Worm (Caenorhabditis elegans): ENCODE data around the gene daf-2.
A peak's percentile ranks its signal among the peaks of the same experiment; 100 is the strongest.

Gene daf-2

DNA sequence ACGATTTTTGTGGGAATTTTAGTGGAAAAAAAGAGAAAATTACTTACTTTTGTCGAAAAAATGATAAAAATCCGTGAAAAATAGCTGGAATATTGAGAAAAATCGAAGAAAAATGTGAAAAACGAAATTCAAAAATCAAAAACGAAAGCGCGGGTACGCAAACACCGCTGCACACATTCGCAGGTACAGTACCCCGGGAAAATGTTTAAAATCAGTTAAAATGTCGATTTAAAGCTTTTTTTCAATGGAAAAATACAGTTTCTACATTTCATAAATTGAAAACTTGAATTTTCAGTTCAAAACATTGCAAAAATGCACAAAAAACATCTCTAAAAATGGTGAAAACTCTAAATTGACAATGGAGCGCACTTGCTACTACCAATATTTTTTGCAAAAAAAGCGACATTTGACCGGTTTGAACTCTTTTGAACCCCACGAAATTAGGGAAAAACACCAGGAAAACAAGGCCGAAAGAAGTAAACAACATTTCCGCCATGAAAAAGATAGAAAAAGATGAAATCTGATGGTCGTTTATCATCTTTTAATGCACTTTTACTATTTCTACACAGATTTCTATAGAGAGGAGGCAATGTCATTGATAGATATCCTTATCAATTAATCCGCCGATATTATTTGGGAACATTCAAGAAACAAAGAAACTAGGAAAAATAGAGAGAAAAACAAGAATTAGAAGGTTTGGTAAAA, at the start of gene daf-2:
TSS of gene daf-2 (minus strand) at position 112 of the 705 bp plus-strand sequence.
- TF ChIP-seq nhr-21 (tag; optimal IDR thresholded peaks at IDR 0.05) (peak; percentile 23), nhr-11 (tag; optimal IDR thresholded peaks at IDR 0.05) (no peak), zag-1 (tag; optimal IDR thresholded peaks at IDR 0.05) (no peak)

- TF ChIP-seq skn-1 (tag; optimal IDR thresholded peaks at IDR 0.05) (no peak), peb-1 (tag; optimal IDR thresholded peaks at IDR 0.05) (no peak), ztf-1 (GFP tag; conservative IDR thresholded peaks at IDR 0.05) (no peak), mab-5 (tag; optimal IDR thresholded peaks at IDR 0.05) (no peak)
Measured at ce11 chrIII:3086471-3086870, 45.8 kb upstream of the daf-2 start, which contains the start of gene sft-1. TSS of gene sft-1 (plus strand) at chrIII:3086671.

DNA sequence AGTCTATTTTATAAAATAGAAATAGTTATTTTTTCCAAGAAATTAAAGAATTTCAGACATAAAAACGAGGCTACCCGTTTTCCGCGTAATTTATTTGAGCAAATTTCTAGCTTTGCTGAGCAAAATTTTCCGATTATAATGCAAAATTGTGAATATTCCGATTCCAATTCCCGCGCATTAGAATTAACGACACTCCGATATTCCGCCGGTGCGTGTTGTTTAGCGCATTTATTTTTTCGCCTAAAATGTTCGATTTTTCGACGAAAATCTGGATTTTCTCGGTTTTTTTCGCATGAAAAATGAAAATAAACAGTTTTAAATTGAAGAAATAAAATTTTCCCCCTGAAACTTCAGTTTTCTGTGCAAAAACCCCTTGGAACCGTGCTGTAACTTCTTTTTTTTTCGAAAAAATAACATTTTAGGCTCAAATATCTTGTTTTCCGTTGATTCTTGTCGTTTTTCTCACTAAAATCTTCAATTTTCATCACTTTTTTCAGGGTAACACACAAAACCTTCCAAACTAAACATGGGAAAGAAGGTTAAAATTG, 29.5 kb upstream of the daf-2 start, which contains the start of gene H06I04.3:
TSS of gene H06I04.3 (plus strand) at position 498 of the 548 bp plus-strand sequence.
- no peak for TF ChIP-seq ZK546.5 (tag; optimal IDR thresholded peaks at IDR 0.05)
- TF ChIP-seq nhr-77 (tag; optimal IDR thresholded peaks at IDR 0.05): no peak
- TF ChIP-seq ama-1 (optimal IDR thresholded peaks at IDR 0.05): no peak
- TF ChIP-seq ceh-16 (tag; optimal IDR thresholded peaks at IDR 0.05): no peak
- no peak for TF ChIP-seq nhr-25 (tag; optimal IDR thresholded peaks at IDR 0.05)
- peak; percentile 81 for TF ChIP-seq gmeb-1 (tag; optimal IDR thresholded peaks at IDR 0.05)
- TF ChIP-seq ztf-1 (GFP tag; conservative IDR thresholded peaks at IDR 0.05): no peak
- TF ChIP-seq dmd-4 (tag; optimal IDR thresholded peaks at IDR 0.05): no peak
- TF ChIP-seq nhr-21 (tag; optimal IDR thresholded peaks at IDR 0.05): no peak
- TF ChIP-seq mbf-1 (tag; optimal IDR thresholded peaks at IDR 0.05): no peak
- TF ChIP-seq nhr-11 (tag; optimal IDR thresholded peaks at IDR 0.05): no peak
- no peak for TF ChIP-seq elt-3 (tag; optimal IDR thresholded peaks at IDR 0.05)
- no peak for TF ChIP-seq crh-2 (tag; optimal IDR thresholded peaks at IDR 0.05)
- no peak for TF ChIP-seq ztf-11 (tag; optimal IDR thresholded peaks at IDR 0.05)
- no peak for TF ChIP-seq ztf-4 (tag; optimal IDR thresholded peaks at IDR 0.05)
- TF ChIP-seq lsy-2 (tag; optimal IDR thresholded peaks at IDR 0.05): peak in 1 of 2 experiments; percentile 61
- no peak for TF ChIP-seq nhr-23 (tag; optimal IDR thresholded peaks at IDR 0.05)
- TF ChIP-seq unc-55 (GFP tag; optimal IDR thresholded peaks at IDR 0.05): peak; percentile 68
- TF ChIP-seq skn-1 (tag; optimal IDR thresholded peaks at IDR 0.05): no peak
- peak; percentile 20 for TF ChIP-seq nhr-129 (tag; optimal IDR thresholded peaks at IDR 0.05)
- no peak for TF ChIP-seq lin-11 (tag; optimal IDR thresholded peaks at IDR 0.05)
- no peak for TF ChIP-seq alr-1 (tag; optimal IDR thresholded peaks at IDR 0.05)
- TF ChIP-seq nhr-10 (tag; optimal IDR thresholded peaks at IDR 0.05): no peak
- TF ChIP-seq Y55F3AM.14 (GFP tag; optimal IDR thresholded peaks at IDR 0.05): no peak

- TF ChIP-seq ZK546.5 (tag; optimal IDR thresholded peaks at IDR 0.05): peak; percentile 34
- TF ChIP-seq dmd-4 (tag; optimal IDR thresholded peaks at IDR 0.05): no peak
- peak; percentile 6 for TF ChIP-seq lin-13 (GFP tag; optimal IDR thresholded peaks at IDR 0.05)
Measured at ce11 chrIII:3069101-3069500, 28.5 kb upstream of the daf-2 start.

- TF ChIP-seq fos-1 (tag; optimal IDR thresholded peaks at IDR 0.05): peak; percentile 77
- no peak for TF ChIP-seq nhr-23 (tag; optimal IDR thresholded peaks at IDR 0.05)
- TF ChIP-seq snpc-4 (tag; optimal IDR thresholded peaks at IDR 0.05): peak; percentile 49
- no peak for TF ChIP-seq skn-1 (tag; optimal IDR thresholded peaks at IDR 0.05)
- TF ChIP-seq peb-1 (tag; optimal IDR thresholded peaks at IDR 0.05): no peak
- no peak for TF ChIP-seq ztf-1 (GFP tag; conservative IDR thresholded peaks at IDR 0.05)
- TF ChIP-seq elt-3 (tag; optimal IDR thresholded peaks at IDR 0.05): no peak
- TF ChIP-seq ceh-82 (tag; optimal IDR thresholded peaks at IDR 0.05): peak; percentile 34
- peak; percentile 86 for TF ChIP-seq gmeb-1 (tag; optimal IDR thresholded peaks at IDR 0.05)
- peak; percentile 82 for TF ChIP-seq lin-11 (tag; optimal IDR thresholded peaks at IDR 0.05)
- TF ChIP-seq C34F6.9 (tag; optimal IDR thresholded peaks at IDR 0.05): peak; percentile 93
- peak; percentile 16 for TF ChIP-seq R02D3.7 (tag; optimal IDR thresholded peaks at IDR 0.05)
- TF ChIP-seq lsy-2 (tag; optimal IDR thresholded peaks at IDR 0.05): peak; percentile 95 to 99
- TF ChIP-seq egl-27 (tag; optimal IDR thresholded peaks at IDR 0.05): peak; percentile 60
- TF ChIP-seq mab-5 (tag; optimal IDR thresholded peaks at IDR 0.05): peak; percentile 25
- peak; percentile 97 for TF ChIP-seq ZK546.5 (tag; optimal IDR thresholded peaks at IDR 0.05)
- no peak for TF ChIP-seq sma-9 (GFP tag; optimal IDR thresholded peaks at IDR 0.05)
- no peak for TF ChIP-seq sma-9 (tag; optimal IDR thresholded peaks at IDR 0.05)
- TF ChIP-seq dmd-4 (tag; optimal IDR thresholded peaks at IDR 0.05): no peak
- TF ChIP-seq blmp-1 (tag; optimal IDR thresholded peaks at IDR 0.05; ENCODE audit: insufficient read depth): peak; percentile 79
- no peak for TF ChIP-seq elt-1 (tag; optimal IDR thresholded peaks at IDR 0.05)
- TF ChIP-seq unc-39 (tag; optimal IDR thresholded peaks at IDR 0.05): no peak
- TF ChIP-seq aly-2 (tag; optimal IDR thresholded peaks at IDR 0.05): no peak
- TF ChIP-seq unc-62 (GFP tag; optimal IDR thresholded peaks at IDR 0.05): no peak
- TF ChIP-seq sem-4 (tag; optimal IDR thresholded peaks at IDR 0.05): peak; percentile 40
- TF ChIP-seq nhr-6 (tag; optimal IDR thresholded peaks at IDR 0.05): peak; percentile 51
- no peak for TF ChIP-seq nhr-11 (tag; optimal IDR thresholded peaks at IDR 0.05)
- peak; percentile 35 for TF ChIP-seq nhr-77 (tag; optimal IDR thresholded peaks at IDR 0.05)
- TF ChIP-seq alr-1 (tag; optimal IDR thresholded peaks at IDR 0.05): no peak
Measured at ce11 chrIII:3067909-3068455, 27.3 kb upstream of the daf-2 start, which contains the start of gene ubl-1. TSS of gene ubl-1 (plus strand) at chrIII:3068310.

Data from whole organism, L2 larva.